Fruit fly (Drosophila melanogaster): ENCODE results near the gene heph.

- TF ChIP-seq psq (optimal IDR thresholded peaks at IDR 0.05) = no peak
- no peak for TF ChIP-seq ttk (optimal IDR thresholded peaks at IDR 0.05)
- TF ChIP-seq insv (optimal IDR thresholded peaks at IDR 0.05) = no peak
- TF ChIP-seq Sin3A (optimal IDR thresholded peaks at IDR 0.05) = no peak
These were observed 205.7 kb downstream of the heph start for dm6 chr3R:31809622-31810021.
